Worm (Caenorhabditis elegans): Measurements from ENCODE around the gene F56C4.2.

DNA sequence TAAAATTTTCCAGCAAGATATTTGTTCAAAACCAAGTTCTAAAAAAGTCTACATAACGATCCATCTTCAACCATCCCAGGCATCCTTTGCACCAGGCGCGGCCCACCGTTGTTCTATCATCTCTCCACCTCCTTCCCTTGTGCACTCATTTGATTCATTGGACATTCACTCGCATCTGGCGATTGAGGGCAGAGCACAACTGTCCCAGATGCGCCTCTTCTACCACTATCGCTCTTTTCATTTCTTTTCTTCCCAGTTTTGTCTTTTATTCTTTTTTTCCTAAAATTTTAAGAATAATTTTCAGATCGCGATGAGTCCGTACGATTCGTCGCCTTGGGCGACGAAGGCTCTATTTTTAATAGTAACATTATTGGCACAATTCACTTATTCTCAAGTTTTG, 27.4 kb downstream of the F56C4.2 start, which contains the start of gene epi-1:
- no peak for TF ChIP-seq mdl-1 (tag; optimal IDR thresholded peaks at IDR 0.05)
- no peak for TF ChIP-seq alr-1 (tag; optimal IDR thresholded peaks at IDR 0.05)
- TF ChIP-seq lsy-2 (tag; optimal IDR thresholded peaks at IDR 0.05) = no peak
- TF ChIP-seq elt-3 (tag; optimal IDR thresholded peaks at IDR 0.05) = no peak
- TF ChIP-seq lin-13 (GFP tag; optimal IDR thresholded peaks at IDR 0.05) = no peak
- no peak for TF ChIP-seq ama-1 (optimal IDR thresholded peaks at IDR 0.05)
- TF ChIP-seq sma-3 (GFP tag; optimal IDR thresholded peaks at IDR 0.05) = no peak
- no peak for TF ChIP-seq snpc-4 (tag; optimal IDR thresholded peaks at IDR 0.05)
- no peak for TF ChIP-seq aly-2 (tag; optimal IDR thresholded peaks at IDR 0.05)
- TF ChIP-seq ZK546.5 (tag; optimal IDR thresholded peaks at IDR 0.05) = no peak
- TF ChIP-seq nhr-21 (tag; optimal IDR thresholded peaks at IDR 0.05) = no peak
- TF ChIP-seq F13H6.1 (tag; optimal IDR thresholded peaks at IDR 0.05) = no peak
- TF ChIP-seq ceh-82 (tag; optimal IDR thresholded peaks at IDR 0.05) = no peak
